Worm (Caenorhabditis elegans): ENCODE measurements around the gene cyp-13A12.

- TF ChIP-seq ztf-26 (tag; optimal IDR thresholded peaks at IDR 0.05) (no peak), hrde-1 (tag; optimal IDR thresholded peaks at IDR 0.05; ENCODE audit: borderline replicate concordance) (no peak), nhr-80 (tag; optimal IDR thresholded peaks at IDR 0.05) (no peak), ceh-58 (GFP tag; IDR thresholded peaks at IDR 0.05) (no peak), unc-62 (GFP tag; optimal IDR thresholded peaks at IDR 0.05) (no peak), snpc-4 (GFP tag; optimal IDR thresholded peaks at IDR 0.05) (no peak), snpc-4 (tag; optimal IDR thresholded peaks at IDR 0.05) (no peak), hmg-20 (GFP tag; IDR thresholded peaks at IDR 0.05) (no peak), ztf-25 (GFP tag; IDR thresholded peaks at IDR 0.05) (no peak)
Measured at ce11 chrIII:13005161-13005560, 19.2 kb upstream of the cyp-13A12 start, which contains the start of gene snf-7.
